Worm (Caenorhabditis elegans): Measurements from ENCODE around the gene stt-3.

The stt-3 gene

DNA sequence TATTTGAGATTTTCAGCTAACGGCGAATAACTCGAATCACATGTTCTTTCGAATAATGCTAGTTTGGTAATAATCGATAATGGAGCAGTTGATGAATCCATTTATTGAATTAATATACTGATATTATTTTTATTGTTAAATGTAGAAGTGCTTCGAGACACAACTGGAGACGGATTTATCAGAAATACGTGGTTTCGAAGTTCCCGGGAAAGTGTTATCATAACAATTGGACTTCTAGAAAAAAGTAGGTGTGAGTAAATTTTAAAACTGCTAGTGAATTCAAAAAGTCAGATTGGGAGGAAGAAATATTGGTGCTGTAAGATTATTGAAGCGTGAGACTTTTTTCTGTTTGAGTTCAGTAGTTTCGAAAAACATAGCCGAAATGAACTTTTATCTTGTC lies 11.7 kb downstream of the stt-3 start, which contains the start of gene srg-2:
TSS of gene srg-2 (minus strand) at position 101 of the 400 bp plus-strand sequence.
- TF ChIP-seq B0310.2 (tag; optimal IDR thresholded peaks at IDR 0.05) (no peak), ceh-36 (tag; optimal IDR thresholded peaks at IDR 0.05) (no peak), ama-1 (optimal IDR thresholded peaks at IDR 0.05) (no peak), ceh-13 (GFP tag; optimal IDR thresholded peaks at IDR 0.05) (no peak), hmbx-1 (tag; optimal IDR thresholded peaks at IDR 0.05) (no peak), scrt-1 (GFP tag; IDR thresholded peaks at IDR 0.05) (no peak), tra-4 (tag; optimal IDR thresholded peaks at IDR 0.05) (no peak), ets-7 (tag; optimal IDR thresholded peaks at IDR 0.05) (no peak), pes-1 (GFP tag; IDR thresholded peaks at IDR 0.05) (no peak), hnd-1 (tag; optimal IDR thresholded peaks at IDR 0.05) (no peak), tbx-11 (GFP tag; IDR thresholded peaks at IDR 0.05) (no peak), hmg-4 (GFP tag; optimal IDR thresholded peaks at IDR 0.05) (no peak), F13C5.2 (tag; optimal IDR thresholded peaks at IDR 0.05) (no peak), aly-1 (tag; optimal IDR thresholded peaks at IDR 0.05) (no peak)

DNA sequence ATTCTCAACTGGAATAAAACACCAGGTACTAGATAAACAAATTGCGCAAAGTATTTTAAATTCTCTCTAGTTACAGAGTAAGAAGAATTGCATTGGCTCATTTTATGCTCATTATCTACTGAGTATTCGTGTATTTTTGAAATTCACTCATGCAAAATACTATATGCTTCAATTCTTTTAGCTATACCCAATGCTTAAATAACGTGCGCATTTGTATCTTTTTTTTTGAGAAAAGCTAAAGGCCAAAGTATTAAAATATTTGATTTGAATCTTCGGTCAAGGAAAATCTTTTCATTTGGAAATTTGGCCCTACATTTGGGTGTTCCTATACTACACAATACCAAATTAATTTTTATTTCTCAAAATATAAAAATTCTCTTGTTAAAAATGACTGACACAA lies 13.5 kb downstream of the stt-3 start, which contains the start of gene srg-4:
TSS of gene srg-4 (minus strand) at position 101 of the 400 bp plus-strand sequence.
- TF ChIP-seq flt-1 (GFP tag; IDR thresholded peaks at IDR 0.05) = no peak
- TF ChIP-seq pes-1 (GFP tag; IDR thresholded peaks at IDR 0.05) = no peak
- TF ChIP-seq ceh-36 (tag; optimal IDR thresholded peaks at IDR 0.05) = no peak
- TF ChIP-seq sea-1 (GFP tag; conservative IDR thresholded peaks at IDR 0.05) = no peak
- no peak for TF ChIP-seq hmg-4 (GFP tag; optimal IDR thresholded peaks at IDR 0.05)
- no peak for TF ChIP-seq ama-1 (optimal IDR thresholded peaks at IDR 0.05)
- TF ChIP-seq tra-4 (tag; optimal IDR thresholded peaks at IDR 0.05) = no peak
- TF ChIP-seq hnd-1 (tag; optimal IDR thresholded peaks at IDR 0.05) = no peak
- TF ChIP-seq scrt-1 (GFP tag; IDR thresholded peaks at IDR 0.05) = no peak
- TF ChIP-seq ets-7 (tag; optimal IDR thresholded peaks at IDR 0.05) = no peak
- TF ChIP-seq F13C5.2 (tag; optimal IDR thresholded peaks at IDR 0.05) = no peak
- TF ChIP-seq tbx-37 (GFP tag; conservative IDR thresholded peaks at IDR 0.05) = no peak
- TF ChIP-seq ceh-13 (GFP tag; optimal IDR thresholded peaks at IDR 0.05) = no peak

DNA sequence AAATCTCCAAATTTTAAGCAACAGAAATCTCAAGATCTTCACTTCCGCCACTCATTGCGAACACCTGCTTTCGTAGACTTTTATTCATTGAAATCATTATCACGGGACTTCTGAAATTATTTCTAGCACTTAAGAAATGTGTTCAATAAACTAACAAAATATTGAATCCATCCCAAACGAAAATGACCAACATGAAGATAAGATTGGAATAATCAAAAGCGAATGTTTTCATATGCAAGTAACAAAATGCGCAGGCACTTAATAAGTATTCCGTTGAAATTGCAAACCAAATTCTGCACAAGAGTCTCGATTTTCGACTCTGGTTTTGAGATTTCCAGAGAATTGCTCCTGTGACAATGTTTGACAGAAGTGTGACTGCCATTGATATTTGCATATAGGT lies 16.0 kb downstream of the stt-3 start, which contains the start of gene srg-5:
TSS of gene srg-5 (minus strand) at position 101 of the 400 bp plus-strand sequence.
- TF ChIP-seq ama-1 (optimal IDR thresholded peaks at IDR 0.05) (no peak), ceh-36 (tag; optimal IDR thresholded peaks at IDR 0.05) (no peak), sea-1 (GFP tag; conservative IDR thresholded peaks at IDR 0.05) (no peak), hnd-1 (tag; optimal IDR thresholded peaks at IDR 0.05) (no peak), scrt-1 (GFP tag; IDR thresholded peaks at IDR 0.05) (no peak), hmg-4 (GFP tag; optimal IDR thresholded peaks at IDR 0.05) (no peak), hmbx-1 (tag; optimal IDR thresholded peaks at IDR 0.05) (no peak)

DNA sequence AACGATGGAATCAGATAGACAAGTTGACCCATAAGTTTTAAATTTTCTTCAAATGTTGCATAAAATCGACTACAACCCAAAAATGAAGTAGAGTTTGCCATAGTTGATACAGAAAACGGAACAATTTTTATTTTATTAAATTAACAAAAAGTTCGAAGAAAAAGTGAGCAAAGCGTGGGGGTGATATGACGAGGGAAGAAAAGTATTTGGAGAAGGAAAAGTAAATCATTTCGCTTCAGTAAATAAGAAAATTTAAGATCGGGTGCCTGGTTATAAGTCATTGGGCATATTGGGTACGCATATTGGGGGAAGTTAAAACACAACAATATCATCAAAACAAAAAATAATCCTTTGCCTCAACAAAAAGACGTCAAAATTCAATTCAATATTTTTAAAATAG lies 17.5 kb downstream of the stt-3 start, which contains the start of gene srg-6:
TSS of gene srg-6 (minus strand) at position 101 of the 400 bp plus-strand sequence.
- no peak for TF ChIP-seq pes-1 (GFP tag; IDR thresholded peaks at IDR 0.05)
- no peak for TF ChIP-seq ceh-13 (GFP tag; optimal IDR thresholded peaks at IDR 0.05)
- no peak for TF ChIP-seq tbx-37 (GFP tag; conservative IDR thresholded peaks at IDR 0.05)

DNA sequence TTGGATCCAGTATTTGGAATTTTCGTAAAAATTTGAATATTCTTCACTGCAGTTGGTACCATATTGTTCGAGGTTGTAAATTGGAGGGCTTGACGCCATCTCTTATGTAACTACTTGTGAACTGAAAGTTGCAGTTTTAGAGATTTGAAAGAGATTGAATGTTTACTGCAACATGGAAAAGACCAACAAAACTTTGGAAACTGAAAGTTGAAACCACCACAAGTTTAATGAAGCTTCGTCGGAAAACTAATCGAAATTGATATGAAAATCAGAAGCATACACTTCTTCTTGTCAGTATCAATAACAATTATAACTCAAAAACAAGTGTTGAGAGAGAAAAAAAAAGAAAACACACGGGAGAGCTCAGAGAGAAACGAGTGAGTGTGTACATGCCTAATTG lies 19.6 kb downstream of the stt-3 start, which contains the start of gene srg-7:
TSS of gene srg-7 (minus strand) at position 101 of the 400 bp plus-strand sequence.
- TF ChIP-seq B0310.2 (tag; optimal IDR thresholded peaks at IDR 0.05) (no peak), ama-1 (optimal IDR thresholded peaks at IDR 0.05) (no peak), pes-1 (GFP tag; IDR thresholded peaks at IDR 0.05) (no peak)

DNA sequence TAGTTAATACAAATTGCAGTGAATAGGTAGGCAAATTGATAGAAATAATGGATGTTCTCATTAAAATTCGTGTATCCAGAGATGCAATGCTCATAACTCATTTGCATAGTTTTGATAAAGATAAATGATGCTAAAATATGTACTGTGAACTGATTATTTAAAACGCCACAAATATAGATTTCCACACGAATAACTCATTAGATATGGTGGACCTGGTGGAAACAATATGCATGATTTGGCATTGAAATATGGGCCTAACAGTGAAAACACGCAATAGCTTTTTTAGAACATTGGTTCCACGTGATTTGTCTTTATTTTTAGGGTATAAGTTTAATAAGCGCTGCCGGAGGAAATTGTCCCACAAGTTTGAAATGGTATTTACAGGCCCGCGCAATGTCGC lies 21.8 kb downstream of the stt-3 start, which contains the start of gene srg-3:
TSS of gene srg-3 (minus strand) at position 101 of the 400 bp plus-strand sequence.
- TF ChIP-seq tbx-37 (GFP tag; conservative IDR thresholded peaks at IDR 0.05) = no peak

DNA sequence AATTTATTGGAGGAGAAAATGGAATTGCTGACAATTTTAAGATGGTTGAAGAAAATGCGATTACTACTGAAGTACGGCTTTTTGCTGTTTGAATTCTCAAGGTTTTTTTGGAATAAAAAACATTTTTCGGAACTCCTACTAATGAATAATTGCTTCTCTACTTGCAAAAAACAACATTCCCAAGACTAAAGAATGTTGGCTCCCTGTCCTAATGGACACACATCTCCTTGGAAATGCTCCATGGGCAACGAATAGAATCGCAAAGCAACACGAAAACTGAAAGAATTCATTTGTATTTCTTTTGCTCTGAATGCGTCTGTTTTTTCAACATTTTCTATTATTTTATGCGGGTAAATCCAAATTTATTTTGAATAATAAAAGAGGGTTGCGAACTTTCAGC lies 24.4 kb downstream of the stt-3 start, which contains the start of gene C18F10.2:
TSS of gene C18F10.2 (plus strand) at position 301 of the 400 bp plus-strand sequence.
- TF ChIP-seq tbx-37 (GFP tag; conservative IDR thresholded peaks at IDR 0.05) (no peak), hmbx-1 (tag; optimal IDR thresholded peaks at IDR 0.05) (no peak), hmg-4 (GFP tag; optimal IDR thresholded peaks at IDR 0.05) (no peak), flt-1 (GFP tag; IDR thresholded peaks at IDR 0.05) (no peak), hnd-1 (tag; optimal IDR thresholded peaks at IDR 0.05) (no peak), tra-4 (tag; optimal IDR thresholded peaks at IDR 0.05) (no peak), scrt-1 (GFP tag; IDR thresholded peaks at IDR 0.05) (no peak), ceh-13 (GFP tag; optimal IDR thresholded peaks at IDR 0.05) (no peak), pes-1 (GFP tag; IDR thresholded peaks at IDR 0.05) (no peak), B0310.2 (tag; optimal IDR thresholded peaks at IDR 0.05) (no peak), aly-1 (tag; optimal IDR thresholded peaks at IDR 0.05) (no peak)

DNA sequence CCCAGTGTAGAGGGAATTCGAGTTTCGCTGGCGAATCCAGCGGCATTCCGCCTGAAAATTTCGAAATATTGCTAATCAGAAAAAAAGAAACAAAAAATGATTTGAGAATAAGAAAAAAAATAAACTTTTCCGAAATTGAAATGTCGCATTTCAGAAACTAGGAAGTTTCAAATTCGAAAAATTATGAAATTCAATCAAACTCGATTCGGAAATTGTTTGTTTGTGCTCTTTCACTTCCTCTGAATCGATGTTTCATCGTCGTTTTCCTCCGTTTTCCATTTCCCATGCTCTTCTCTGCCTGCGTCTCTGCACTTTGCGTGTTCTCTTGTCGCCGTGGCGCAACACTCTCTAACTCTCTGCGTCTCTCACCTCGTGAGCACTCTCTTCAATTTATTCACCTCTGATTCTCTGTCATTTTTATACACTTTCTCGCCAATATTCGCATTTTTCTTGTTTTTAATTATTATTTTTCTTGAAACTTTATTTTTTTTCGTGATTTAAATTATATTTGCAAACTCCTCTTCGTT lies 29.9 kb downstream of the stt-3 start, which contains the start of gene C18F10.7:
TSS of gene C18F10.7 (minus strand) at position 51 of the 527 bp plus-strand sequence.
- TF ChIP-seq ama-1 (optimal IDR thresholded peaks at IDR 0.05) (no peak), ceh-13 (GFP tag; optimal IDR thresholded peaks at IDR 0.05) (no peak), tra-4 (tag; optimal IDR thresholded peaks at IDR 0.05) (no peak), ceh-36 (tag; optimal IDR thresholded peaks at IDR 0.05) (no peak), ets-7 (tag; optimal IDR thresholded peaks at IDR 0.05) (no peak), hnd-1 (tag; optimal IDR thresholded peaks at IDR 0.05) (no peak), tbx-11 (GFP tag; IDR thresholded peaks at IDR 0.05) (no peak), B0310.2 (tag; optimal IDR thresholded peaks at IDR 0.05) (no peak)

Measured in whole organism, early embryonic.